Worm (Caenorhabditis elegans) whole organism, L4 larva: ENCODE results near the gene Y37D8A.19.

Experiments
- arid-1 ChIP-seq: fragments of 200-800 bp; sonication (Bioruptor generic); conservative IDR thresholded peaks from 2 replicates; pipeline ENCODE4 v1.3.6; 2022; ENCODE audit warnings: missing genetic modification reagents, missing genetic modification characterization, missing compliant biosample characterization
- ces-1 ChIP-seq: fragments of 150-350 bp; sonication (generic microtip); optimal IDR thresholded peaks from 4 replicates; lab custom pipeline; 2014; ENCODE audit warnings: missing biosample characterization, missing genetic modification reagents, missing genetic modification characterization
- fos-1 ChIP-seq: fragments of 150-350 bp; optimal IDR thresholded peaks from 2 replicates; lab custom pipeline; 2014; ENCODE audit warnings: missing biosample characterization, missing genetic modification characterization
- hif-1 ChIP-seq, 2 experiments: sonication (generic microtip); optimal IDR thresholded peaks; 2 replicates each; lab custom pipeline; 2016 to 2017; ENCODE audit warnings: missing compliant biosample characterization in 2 of 2, missing genetic modification characterization in 2 of 2, missing genetic modification reagents in 2 of 2, missing genotype in 2 of 2, mild to moderate bottlenecking in 1 of 2
- lim-7 ChIP-seq: fragments of 200-800 bp; sonication (Bioruptor generic); IDR thresholded peaks from 2 replicates; pipeline ENCODE4 v1.3.6; 2022; ENCODE audit warnings: missing genetic modification characterization, missing compliant biosample characterization
- madf-5 ChIP-seq, 2 experiments: fragments of 200-800 bp; sonication (Bioruptor generic); IDR thresholded peaks; 2 replicates each; pipeline ENCODE4 v1.3.6; 2022; ENCODE audit warnings: missing compliant biosample characterization in 2 of 2, missing genetic modification characterization in 2 of 2
- nhr-10 ChIP-seq: fragments of 150-350 bp; optimal IDR thresholded peaks from 2 replicates; lab custom pipeline; 2014; ENCODE audit warnings: missing biosample characterization, missing genetic modification characterization
- nhr-237 ChIP-seq: sonication (generic microtip); optimal IDR thresholded peaks from 2 replicates; lab custom pipeline; 2017; ENCODE audit warnings: missing biosample characterization, missing genetic modification characterization
- nhr-25 ChIP-seq: sonication (generic microtip); optimal IDR thresholded peaks from 2 replicates; lab custom pipeline; 2017; ENCODE audit warnings: missing genetic modification characterization, mild to moderate bottlenecking, missing compliant biosample characterization, antibody characterized with exemption, moderate library complexity, borderline replicate concordance; ENCODE audit not compliant: insufficient read depth
- nhr-77 ChIP-seq: fragments of 150-350 bp; optimal IDR thresholded peaks from 2 replicates; lab custom pipeline; 2014; ENCODE audit warnings: missing biosample characterization, missing genetic modification characterization
- pha-4 ChIP-seq, 2 experiments: fragments of 150-350 bp in 1 of 2; fragments of 200-800 bp in 1 of 2; sonication (Bioruptor generic) in 1 of 2; IDR thresholded peaks in 1 of 2; optimal IDR thresholded peaks in 1 of 2; 2 replicates each; pipeline versions ENCODE4 v1.3.6 to Lab custom; 2014 to 2022; ENCODE audit warnings: missing genetic modification characterization in 2 of 2, missing genetic modification reagents in 2 of 2, missing biosample characterization in 1 of 2, missing compliant biosample characterization in 1 of 2
- tag-97 ChIP-seq: fragments of 200-800 bp; sonication (Bioruptor generic); IDR thresholded peaks from 2 replicates; pipeline ENCODE4 v1.3.6; 2022; ENCODE audit warnings: missing genetic modification characterization, missing compliant biosample characterization
- unc-39 ChIP-seq: sonication (generic microtip); optimal IDR thresholded peaks from 2 replicates; lab custom pipeline; 2017; ENCODE audit warnings: missing biosample characterization, missing genetic modification characterization

- TF ChIP-seq nhr-237 (tag; lab: Kevin White, UChicago) = no peak
- no peak for TF ChIP-seq unc-39
- TF ChIP-seq tag-97 = no peak
- no peak for TF ChIP-seq hif-1 (tag; optimal IDR thresholded peaks at IDR 0.05; lab: Kevin White, UChicago)
- no peak for TF ChIP-seq madf-5 (GFP tag; IDR thresholded peaks at IDR 0.05; lab: Robert Waterston, UW)
- no peak for TF ChIP-seq pha-4 (GFP tag; IDR thresholded peaks at IDR 0.05; lab: Robert Waterston, UW)
- no peak for TF ChIP-seq pha-4 (tag; optimal IDR thresholded peaks at IDR 0.05; lab: Kevin White, UChicago)
- no peak for TF ChIP-seq nhr-25 (tag; lab: Kevin White, UChicago)
- no peak for TF ChIP-seq ces-1 (GFP tag; lab: Kevin White, UChicago)
- no peak for TF ChIP-seq lim-7 (GFP tag; lab: Robert Waterston, UW)
- TF ChIP-seq arid-1 (GFP tag; lab: Robert Waterston, UW) = no peak
- TF ChIP-seq nhr-10 (tag; lab: Kevin White, UChicago) = no peak
- TF ChIP-seq nhr-77 (tag; lab: Kevin White, UChicago) = no peak
- no peak for TF ChIP-seq fos-1 (tag; lab: Kevin White, UChicago)
Measured at ce11 chrIII:12952615-12953014, 22.9 kb downstream of the Y37D8A.19 start.
